Fruit fly (Drosophila melanogaster) whole organism: ENCODE data around the gene CG46059.

Experiments used
- Dll ChIP-seq: fragments of >200 bp; optimal IDR thresholded peaks from 2 replicates; lab custom pipeline; 2017
- EcR ChIP-seq, 2 experiments: fragments of >200 bp; optimal IDR thresholded peaks; 2 replicates each; lab custom pipeline; 2017; ENCODE audit warnings: missing biosample characterization in 2 of 2, missing genetic modification characterization in 2 of 2, missing genetic modification reagents in 2 of 2
- psq ChIP-seq: fragments of >200 bp; optimal IDR thresholded peaks from 2 replicates; lab custom pipeline; 2017
- usp ChIP-seq: fragments of >200 bp; optimal IDR thresholded peaks from 2 replicates; lab custom pipeline; 2017; ENCODE audit warnings: missing biosample characterization, missing genetic modification characterization, mixed read lengths

dm6 chr2L:19146047-19146446, 37.5 kb downstream of the CG46059 start:
- no peak for TF ChIP-seq Dll (lab: Kevin White, UChicago)
- no peak for TF ChIP-seq usp (GFP tag; lab: Kevin White, UChicago)
- no peak for TF ChIP-seq EcR (GFP tag; optimal IDR thresholded peaks at IDR 0.05; lab: Kevin White, UChicago)
- TF ChIP-seq psq (lab: Kevin White, UChicago) = no peak
